Fruit fly (Drosophila melanogaster): Measurements from ENCODE around the gene Theg.

The Theg gene

dm6 chr3R:22018777-22019420 lies 4.4 kb downstream of the Theg start, which contains the start of gene Idh3b:
TSS of gene Idh3b (minus strand) at chr3R:22019382.
- peak; percentile 11 for TF ChIP-seq noc (tag; optimal IDR thresholded peaks at IDR 0.05)

DNA sequence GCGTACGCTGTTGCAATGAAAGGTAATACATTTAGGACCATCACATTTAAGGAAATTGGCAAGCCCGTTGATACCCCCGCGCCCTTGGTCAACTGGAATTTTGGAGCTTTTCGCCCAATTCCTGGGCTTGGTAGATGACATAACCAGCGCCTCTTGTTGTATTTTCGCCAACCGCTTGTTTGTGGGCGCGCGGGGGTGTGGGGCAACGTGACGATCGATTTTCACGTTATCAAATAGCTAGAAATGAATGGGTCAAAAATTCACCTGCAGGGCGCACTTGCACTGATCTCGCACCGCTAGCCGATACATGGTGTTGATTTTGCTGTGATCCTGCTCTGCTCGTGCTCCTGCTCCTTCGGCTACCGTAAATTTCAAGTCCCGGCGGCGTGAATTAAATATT lies 8.1 kb downstream of the Theg start:
- no peak for TF ChIP-seq noc (tag; optimal IDR thresholded peaks at IDR 0.05)

dm6 chr3R:22023041-22023626 lies 8.6 kb downstream of the Theg start, which contains the start of the genes Mitofilin and mRpL35:
TSS of gene Mitofilin (minus strand) at chr3R:22023335.
TSS of gene mRpL35 (plus strand) at chr3R:22023527.
- TF ChIP-seq noc (tag; optimal IDR thresholded peaks at IDR 0.05), result no peak

- no peak for TF ChIP-seq noc (tag; optimal IDR thresholded peaks at IDR 0.05)
Observed at dm6 chr3R:22025320-22025719, 10.8 kb downstream of the Theg start, which contains the start of gene CG6028. TSS of gene CG6028 (minus strand) at chr3R:22025506.

DNA sequence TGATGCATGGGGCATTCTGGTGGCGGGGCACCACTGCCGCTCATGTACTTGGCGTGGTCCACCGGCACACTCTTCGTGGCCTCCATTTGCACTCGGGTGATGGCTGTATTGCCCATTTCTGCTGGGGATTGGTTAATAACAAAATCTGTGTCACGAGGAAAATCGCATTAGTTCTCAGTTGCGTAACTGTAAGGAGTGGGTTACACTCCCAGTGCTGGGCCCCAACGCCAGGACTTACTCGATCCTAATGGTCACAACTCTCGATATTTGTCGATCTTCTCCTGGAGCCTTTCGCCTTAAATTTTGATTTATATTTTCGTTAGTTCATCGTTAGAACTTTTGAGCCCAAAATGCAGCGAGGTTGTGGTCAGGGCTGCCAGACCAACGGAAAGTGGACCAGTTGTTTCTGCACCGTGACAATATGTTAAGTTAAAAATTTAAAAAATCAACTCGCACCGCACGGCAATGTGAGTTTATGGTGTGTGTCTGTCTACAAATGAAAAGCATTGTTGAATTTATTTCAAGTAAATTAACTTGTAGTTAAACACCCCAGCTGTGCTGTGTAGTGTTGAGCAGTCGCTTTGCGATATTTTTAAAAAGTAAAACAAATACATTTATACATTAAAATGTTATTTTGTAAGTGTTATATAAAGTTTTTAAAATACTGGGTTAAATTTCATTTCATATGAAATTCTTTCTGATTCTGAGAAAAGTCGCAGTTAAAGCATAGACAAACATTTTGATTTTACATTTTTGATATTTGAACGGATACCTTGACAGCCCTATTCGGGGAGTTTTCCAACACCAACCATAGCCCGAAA lies 12.6 kb downstream of the Theg start, which contains the start of the genes Cchl and ND-42:
Gene Cchl (minus strand): TSS at position 559 of the 821 bp plus-strand sequence.
Gene ND-42 (plus strand): TSS at position 788 of the 821 bp plus-strand sequence.
- peak; percentile 87 for TF ChIP-seq noc (tag; optimal IDR thresholded peaks at IDR 0.05)

DNA sequence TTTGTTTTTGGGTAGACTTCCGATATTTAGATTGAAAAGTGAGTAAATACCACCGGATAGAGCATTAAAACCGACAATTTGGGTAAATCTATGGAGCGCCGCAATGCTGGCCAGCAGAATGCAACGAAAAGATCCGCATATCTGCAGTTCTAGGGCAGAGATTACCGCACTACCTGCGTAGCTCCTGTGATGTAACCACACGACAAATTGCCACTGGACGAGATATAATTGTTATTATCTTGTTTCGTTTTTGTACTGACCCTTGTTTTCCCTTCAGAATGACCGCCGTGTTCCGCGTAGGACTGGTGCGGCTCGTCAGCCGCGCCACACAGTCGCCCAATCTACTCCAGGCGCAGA lies 13.2 kb downstream of the Theg start:
- TF ChIP-seq noc (tag; optimal IDR thresholded peaks at IDR 0.05), result no peak

DNA sequence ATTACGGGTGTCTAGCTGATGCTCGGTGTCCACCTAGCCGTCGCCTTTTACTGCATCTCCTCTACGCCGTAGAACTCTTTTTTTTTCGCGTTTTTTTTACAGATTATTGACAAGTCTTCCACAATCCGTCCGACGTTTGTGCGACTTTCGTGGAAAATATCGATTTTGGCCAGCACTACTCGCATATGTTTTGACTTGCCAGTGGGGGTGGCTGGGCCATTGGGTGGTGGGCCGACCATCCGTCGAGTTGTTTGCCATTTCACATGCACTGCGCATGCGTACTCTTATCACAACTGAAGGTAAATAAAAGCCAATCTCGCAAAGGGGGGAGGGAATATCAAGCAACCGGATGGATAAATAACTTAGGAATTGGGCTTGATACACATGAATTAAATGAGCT lies 17.2 kb downstream of the Theg start, which contains the start of gene CG13409:
Gene CG13409 (minus strand): TSS at position 163 of the 400 bp plus-strand sequence.
- no peak for TF ChIP-seq noc (tag; optimal IDR thresholded peaks at IDR 0.05)

DNA sequence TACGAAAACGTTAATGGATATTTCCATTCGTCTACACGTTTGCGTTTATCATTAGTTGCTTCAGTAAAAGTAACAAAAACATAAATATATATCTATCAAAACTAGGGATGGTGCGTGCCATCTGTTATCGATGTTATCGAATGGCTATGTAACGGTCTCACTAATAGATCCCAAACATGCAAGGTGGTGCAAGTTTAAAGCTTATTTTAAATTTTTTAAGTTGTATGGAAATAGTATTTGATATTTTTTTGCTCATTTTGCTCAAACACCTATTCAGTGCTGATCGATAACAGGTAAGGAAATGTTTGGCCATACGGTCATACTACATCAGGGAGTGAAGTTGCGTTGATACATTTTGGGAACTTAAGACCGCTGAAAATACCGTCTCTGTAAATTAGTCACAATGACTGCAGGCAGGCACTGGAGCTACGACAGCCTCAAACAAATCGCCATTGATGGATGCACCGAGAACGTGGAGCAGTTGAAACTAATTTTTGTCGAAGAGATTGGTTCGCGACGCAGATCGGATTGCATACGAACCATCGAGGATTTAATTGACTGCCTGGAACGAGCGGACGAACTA lies 19.8 kb downstream of the Theg start, which contains the start of the genes CG45099, CG6015, pit and Fadd:
Gene CG45099 (minus strand): TSS at position 127 of the 583 bp plus-strand sequence.
Gene CG6015 (minus strand): TSS at position 127 of the 583 bp plus-strand sequence.
Gene pit (plus strand): TSS at position 139 of the 583 bp plus-strand sequence.
Gene Fadd (plus strand): TSS at position 296 of the 583 bp plus-strand sequence.
- TF ChIP-seq noc (tag; optimal IDR thresholded peaks at IDR 0.05), result no peak

DNA sequence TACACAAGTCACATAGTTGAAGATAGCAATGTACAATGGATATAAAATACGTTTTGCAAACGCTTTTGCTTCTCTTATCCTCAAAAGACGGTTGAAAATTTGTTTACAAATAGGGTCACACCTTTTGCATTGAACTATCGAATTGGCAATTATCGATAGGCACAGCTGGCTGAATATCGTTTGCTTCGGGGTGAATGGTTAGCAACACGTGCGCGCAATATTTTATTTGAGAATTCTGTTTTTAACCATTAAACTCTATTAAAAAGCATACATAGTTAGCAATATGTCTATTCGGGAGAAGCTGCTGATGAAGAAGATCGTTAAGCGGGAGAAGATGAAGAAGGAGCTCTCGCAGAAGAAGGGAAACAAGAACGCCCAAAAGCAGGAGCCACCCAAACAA lies 21.1 kb downstream of the Theg start:
- TF ChIP-seq noc (tag; optimal IDR thresholded peaks at IDR 0.05), result no peak

DNA sequence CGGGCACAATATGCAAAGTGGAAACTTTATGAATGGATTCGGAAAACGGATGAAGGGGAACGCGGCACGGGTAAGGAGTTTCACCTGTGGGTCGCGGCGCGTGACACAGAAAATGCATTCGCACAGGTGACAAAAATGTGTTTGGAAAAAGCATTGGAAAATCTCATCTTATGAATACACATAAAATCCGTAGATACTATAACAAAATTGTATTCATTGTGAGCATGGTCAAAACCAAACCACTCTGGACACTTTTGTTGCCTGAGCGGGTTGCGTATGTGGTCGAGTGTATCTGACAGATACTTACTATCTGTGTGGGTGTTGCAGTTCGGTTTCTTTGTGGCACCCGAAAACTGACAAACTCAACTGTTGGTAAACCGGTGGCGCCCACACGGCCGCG lies 25.0 kb downstream of the Theg start:
- TF ChIP-seq noc (tag; optimal IDR thresholded peaks at IDR 0.05), result no peak

DNA sequence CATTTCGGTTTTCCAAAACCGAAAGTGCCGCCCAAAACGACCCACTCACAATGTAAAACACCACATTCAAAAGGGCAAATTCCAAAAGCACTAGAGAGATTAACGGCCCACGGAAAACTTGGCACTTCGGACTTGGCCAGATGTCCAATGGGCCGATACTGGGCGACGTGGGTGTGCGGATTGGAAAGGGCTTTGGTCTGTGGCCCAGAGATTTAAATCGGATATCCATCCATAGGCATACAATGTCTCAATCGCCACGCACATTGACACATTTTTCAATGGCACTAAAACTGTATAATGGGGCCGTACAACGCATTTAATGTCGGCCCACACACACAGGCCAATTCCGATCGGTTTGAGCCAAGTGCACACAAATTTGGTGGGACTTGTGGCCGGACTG lies 25.9 kb downstream of the Theg start:
- TF ChIP-seq noc (tag; optimal IDR thresholded peaks at IDR 0.05), result no peak

DNA sequence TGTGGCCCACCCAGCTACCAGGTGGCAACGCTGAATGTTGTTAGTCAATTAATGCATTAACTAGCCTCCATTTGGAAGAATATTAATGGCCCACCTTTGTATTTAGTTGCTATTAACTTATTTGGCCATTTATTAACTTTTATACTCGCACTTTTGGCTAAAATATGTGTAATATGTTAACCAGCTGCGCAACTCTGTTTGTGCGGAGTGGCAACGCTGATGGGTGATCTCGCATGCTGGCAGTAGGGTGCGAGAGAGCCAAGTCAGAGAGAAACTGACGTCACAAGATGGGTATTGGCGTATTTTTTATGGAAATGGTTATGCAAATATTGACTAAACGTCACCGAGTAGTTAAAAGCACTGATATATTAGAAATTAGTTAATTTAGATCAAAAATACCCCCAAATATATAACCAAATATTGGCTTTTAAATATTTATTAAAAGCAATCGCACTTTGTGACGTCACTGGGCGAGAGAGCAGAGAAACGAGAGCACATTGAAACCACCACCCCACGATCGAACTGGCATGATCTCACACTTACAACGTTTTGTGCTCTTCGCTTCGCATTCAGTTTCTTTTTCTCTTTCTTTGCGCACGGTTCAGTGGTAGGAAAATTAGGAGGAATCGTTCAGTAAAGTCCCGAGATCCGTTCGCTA lies 27.3 kb downstream of the Theg start, which contains the start of gene how:
Gene how (plus strand): TSS at position 567 of the 658 bp plus-strand sequence.
- no peak for TF ChIP-seq noc (tag; optimal IDR thresholded peaks at IDR 0.05)

- no peak for TF ChIP-seq noc (tag; optimal IDR thresholded peaks at IDR 0.05)
Observed at dm6 chr3R:22042283-22042875, 27.9 kb downstream of the Theg start.

- TF ChIP-seq noc (tag; optimal IDR thresholded peaks at IDR 0.05), result no peak
Observed at dm6 chr3R:22042982-22043381, 28.5 kb downstream of the Theg start.

All from whole organism, larva.